Fruit fly (Drosophila melanogaster) whole organism, embryonic: ENCODE results near the gene acj6.

ENCODE experiments used
- Asciz ChIP-seq: fragments of 200-800 bp; sonication (Bioruptor generic); optimal IDR thresholded peaks from 2 replicates; lab custom pipeline; 2017; ENCODE audit warnings: missing biosample characterization, mild to moderate bottlenecking, missing genetic modification characterization, missing genetic modification reagents
- CG12219 ChIP-seq: fragments of 200-800 bp; sonication (Bioruptor generic); optimal IDR thresholded peaks from 3 replicates; lab custom pipeline; 2018; ENCODE audit warnings: missing biosample characterization, mild to moderate bottlenecking, missing genetic modification characterization
- CG12391 ChIP-seq: fragments of 200-800 bp; sonication (Bioruptor generic); optimal IDR thresholded peaks from 3 replicates; lab custom pipeline; 2018; ENCODE audit warnings: missing biosample characterization, mild to moderate bottlenecking, missing genetic modification characterization, moderate library complexity
- CG13287 ChIP-seq: fragments of 200-800 bp; sonication (Bioruptor generic); IDR thresholded peaks from 2 replicates; pipeline ENCODE4 v1.3.6; 2022; ENCODE audit warnings: missing biosample characterization, missing genetic modification characterization; ENCODE audit not compliant: partially characterized antibody
- CG15269 ChIP-seq: fragments of 200-800 bp; sonication (Bioruptor generic); optimal IDR thresholded peaks from 2 replicates; lab custom pipeline; 2018; ENCODE audit warnings: missing biosample characterization, mild to moderate bottlenecking, missing genetic modification characterization, moderate library complexity
- CG1647 ChIP-seq: fragments of 200-800 bp; sonication (Bioruptor generic); optimal IDR thresholded peaks from 3 replicates; lab custom pipeline; 2016; ENCODE audit warnings: missing biosample characterization, missing genetic modification characterization
- CG17359 ChIP-seq: fragments of 200-800 bp; sonication (Bioruptor generic); optimal IDR thresholded peaks from 3 replicates; lab custom pipeline; 2018; ENCODE audit warnings: missing biosample characterization, mild to moderate bottlenecking, missing genetic modification characterization, moderate library complexity
- CG2116 ChIP-seq: fragments of 200-800 bp; sonication (Bioruptor generic); optimal IDR thresholded peaks from 3 replicates; lab custom pipeline; 2018; ENCODE audit warnings: missing biosample characterization, mild to moderate bottlenecking, missing genetic modification characterization
- CG2120 ChIP-seq: fragments of 200-800 bp; sonication (Bioruptor generic); optimal IDR thresholded peaks from 3 replicates; lab custom pipeline; 2016; ENCODE audit warnings: missing biosample characterization, missing genetic modification characterization
- CG2129 ChIP-seq: fragments of 200-800 bp; sonication (Bioruptor generic); IDR thresholded peaks from 2 replicates; pipeline ENCODE4 v1.3.6; 2022; ENCODE audit warnings: missing biosample characterization, missing genetic modification characterization; ENCODE audit not compliant: partially characterized antibody
- CG31388 ChIP-seq: fragments of 200-800 bp; sonication (Bioruptor generic); optimal IDR thresholded peaks from 2 replicates; lab custom pipeline; 2016; ENCODE audit warnings: missing biosample characterization, missing genetic modification characterization
- CG34422 ChIP-seq: fragments of 200-800 bp; sonication (Bioruptor generic); IDR thresholded peaks from 3 replicates; pipeline ENCODE4 v1.3.6; 2022; ENCODE audit warnings: missing biosample characterization, missing genetic modification characterization
- CG42726 ChIP-seq: fragments of 200-800 bp; sonication (Bioruptor generic); IDR thresholded peaks from 2 replicates; pipeline ENCODE4 v1.3.6; 2022; ENCODE audit warnings: missing biosample characterization, missing genetic modification characterization; ENCODE audit not compliant: partially characterized antibody
- CG4617 ChIP-seq: fragments of 200-800 bp; sonication (Bioruptor generic); optimal IDR thresholded peaks from 3 replicates; lab custom pipeline; 2016; ENCODE audit warnings: missing biosample characterization, missing genetic modification characterization, borderline replicate concordance
- CG4707 ChIP-seq: fragments of 200-800 bp; sonication (Bioruptor generic); optimal IDR thresholded peaks from 2 replicates; lab custom pipeline; 2018; ENCODE audit warnings: missing biosample characterization, mild to moderate bottlenecking, missing genetic modification characterization, moderate library complexity
- CG4730 ChIP-seq: fragments of 200-800 bp; sonication (Bioruptor generic); IDR thresholded peaks from 2 replicates; pipeline ENCODE4 v1.3.6; 2022; ENCODE audit warnings: missing biosample characterization, missing genetic modification characterization
- CG6654 ChIP-seq: fragments of 200-800 bp; sonication (Bioruptor generic); optimal IDR thresholded peaks from 2 replicates; lab custom pipeline; 2017; ENCODE audit warnings: missing biosample characterization, mild to moderate bottlenecking, missing genetic modification characterization
- CG7928 ChIP-seq: fragments of 200-800 bp; sonication (Bioruptor generic); optimal IDR thresholded peaks from 2 replicates; lab custom pipeline; 2017; ENCODE audit warnings: missing biosample characterization, mild to moderate bottlenecking, missing genetic modification characterization
- CG9609 ChIP-seq: fragments of 200-800 bp; sonication (Bioruptor generic); optimal IDR thresholded peaks from 3 replicates; lab custom pipeline; 2016; ENCODE audit warnings: missing biosample characterization, missing genetic modification characterization
- Dref ChIP-seq: fragments of 200-800 bp; sonication (Bioruptor generic); IDR thresholded peaks from 2 replicates; pipeline ENCODE4 v1.3.6; 2022; ENCODE audit warnings: missing biosample characterization, missing genetic modification characterization
- E2f1 ChIP-seq: fragments of 200-800 bp; sonication (Bioruptor generic); IDR thresholded peaks from 2 replicates; pipeline ENCODE4 v1.3.6; 2022; ENCODE audit warnings: missing biosample characterization, missing genetic modification characterization
- E2f2 ChIP-seq: fragments of 200-800 bp; sonication (Bioruptor generic); IDR thresholded peaks from 2 replicates; pipeline ENCODE4 v1.3.6; 2022; ENCODE audit warnings: missing biosample characterization, missing genetic modification characterization
- Kr ChIP-seq: fragments of 200-800 bp; sonication (Bioruptor generic); optimal IDR thresholded peaks from 2 replicates; lab custom pipeline; 2017; ENCODE audit warnings: missing biosample characterization, mild to moderate bottlenecking, missing genetic modification characterization
- Lim3 ChIP-seq: fragments of 200-800 bp; sonication (Bioruptor generic); IDR thresholded peaks from 2 replicates; pipeline ENCODE4 v1.3.6; 2022; ENCODE audit warnings: missing biosample characterization, missing genetic modification characterization
- Oli ChIP-seq: fragments of 200-800 bp; sonication (Bioruptor generic); optimal IDR thresholded peaks from 2 replicates; lab custom pipeline; 2018; ENCODE audit warnings: missing biosample characterization, mild to moderate bottlenecking, missing genetic modification characterization, moderate library complexity
- Ravus ChIP-seq: fragments of 200-800 bp; sonication (Bioruptor generic); IDR thresholded peaks from 2 replicates; pipeline ENCODE4 v1.3.6; 2022; ENCODE audit warnings: missing biosample characterization, missing genetic modification characterization
- Xrp1 ChIP-seq: fragments of 200-800 bp; sonication (Bioruptor generic); IDR thresholded peaks from 2 replicates; pipeline ENCODE4 v1.3.6; 2022; ENCODE audit warnings: missing biosample characterization, missing genetic modification characterization
- bab2 ChIP-seq: fragments of 200-800 bp; sonication (Bioruptor generic); optimal IDR thresholded peaks from 2 replicates; lab custom pipeline; 2016; ENCODE audit warnings: missing biosample characterization, missing genetic modification characterization
- bcd ChIP-seq: fragments of 200-800 bp; sonication (Bioruptor generic); optimal IDR thresholded peaks from 2 replicates; lab custom pipeline; 2017; ENCODE audit warnings: missing biosample characterization, mild to moderate bottlenecking, missing genetic modification characterization
- bowl ChIP-seq: fragments of 200-800 bp; sonication (Bioruptor generic); IDR thresholded peaks from 2 replicates; pipeline ENCODE4 v1.3.6; 2022; ENCODE audit warnings: missing biosample characterization, missing genetic modification characterization
- bsh ChIP-seq, 2 experiments: fragments of 200-800 bp; sonication (Bioruptor generic); optimal IDR thresholded peaks; 2 replicates each; lab custom pipeline; 2017 to 2018; ENCODE audit warnings: mild to moderate bottlenecking in 2 of 2, missing biosample characterization in 2 of 2, missing genetic modification characterization in 2 of 2, moderate library complexity in 1 of 2
- croc ChIP-seq: fragments of 200-800 bp; sonication (Bioruptor generic); conservative IDR thresholded peaks from 3 replicates; pipeline ENCODE4 v1.3.6; 2022; ENCODE audit warnings: missing biosample characterization, missing genetic modification characterization
- crp ChIP-seq, 2 experiments: fragments of 200-800 bp; sonication (Bioruptor generic); optimal IDR thresholded peaks; 2 replicates in 1 of 2; 3 replicates in 1 of 2; lab custom pipeline; 2017; ENCODE audit warnings: missing biosample characterization in 2 of 2, missing genetic modification characterization in 2 of 2, mild to moderate bottlenecking in 1 of 2, moderate library complexity in 1 of 2
- cwo ChIP-seq: fragments of 200-800 bp; sonication (Bioruptor generic); optimal IDR thresholded peaks from 3 replicates; lab custom pipeline; 2017; ENCODE audit warnings: missing biosample characterization, missing genetic modification characterization, mild to moderate bottlenecking, moderate library complexity, missing genetic modification reagents
- fru ChIP-seq: fragments of >200 bp; optimal IDR thresholded peaks from 2 replicates; lab custom pipeline; 2017
- ftz-f1 ChIP-seq: fragments of 200-800 bp; sonication (Bioruptor generic); optimal IDR thresholded peaks from 2 replicates; lab custom pipeline; 2016; ENCODE audit warnings: missing biosample characterization, missing genetic modification characterization
- grau ChIP-seq: fragments of 200-800 bp; optimal IDR thresholded peaks from 3 replicates; lab custom pipeline; 2019; ENCODE audit warnings: missing biosample characterization, mild to moderate bottlenecking, missing genetic modification characterization, moderate library complexity
- kni ChIP-seq: fragments of 200-800 bp; sonication (Bioruptor generic); optimal IDR thresholded peaks from 3 replicates; lab custom pipeline; 2017; ENCODE audit warnings: mild to moderate bottlenecking, missing biosample characterization, missing genetic modification reagents, missing genetic modification characterization
- org-1 ChIP-seq: fragments of 200-800 bp; sonication (Bioruptor generic); optimal IDR thresholded peaks from 2 replicates; lab custom pipeline; 2017; ENCODE audit warnings: missing biosample characterization, missing genetic modification characterization
- otp ChIP-seq: fragments of 200-800 bp; sonication (Bioruptor generic); IDR thresholded peaks from 3 replicates; pipeline ENCODE4, ENCODE4 v1.3.6; 2022; ENCODE audit warnings: missing biosample characterization, missing genetic modification characterization
- ranshi ChIP-seq: fragments of 200-800 bp; sonication (Bioruptor generic); IDR thresholded peaks from 2 replicates; pipeline ENCODE4 v1.3.6; 2022; ENCODE audit warnings: missing biosample characterization, missing genetic modification characterization
- scrt ChIP-seq: fragments of 200-800 bp; sonication (Bioruptor generic); optimal IDR thresholded peaks from 2 replicates; lab custom pipeline; 2018; ENCODE audit warnings: missing biosample characterization, mild to moderate bottlenecking, missing genetic modification characterization, moderate library complexity
- shn ChIP-seq: fragments of 200-800 bp; sonication (Bioruptor generic); optimal IDR thresholded peaks from 3 replicates; lab custom pipeline; 2016; ENCODE audit warnings: missing biosample characterization, missing genetic modification characterization
- slbo ChIP-seq: fragments of 200-800 bp; sonication (Bioruptor generic); IDR thresholded peaks from 2 replicates; pipeline ENCODE4 v1.3.6; 2022; ENCODE audit warnings: missing biosample characterization, missing genetic modification characterization
- so ChIP-seq: fragments of 200-800 bp; sonication (Bioruptor generic); IDR thresholded peaks from 3 replicates; pipeline ENCODE4 v1.3.6; 2022; ENCODE audit warnings: missing biosample characterization, missing genetic modification characterization
- sob ChIP-seq: fragments of 200-800 bp; sonication (Bioruptor generic); IDR thresholded peaks from 2 replicates; pipeline ENCODE4 v1.3.6; 2022; ENCODE audit warnings: missing biosample characterization, missing genetic modification characterization
- stwl ChIP-seq: fragments of 200-800 bp; sonication (Bioruptor generic); optimal IDR thresholded peaks from 3 replicates; lab custom pipeline; 2018; ENCODE audit warnings: missing biosample characterization, mild to moderate bottlenecking, missing genetic modification characterization, moderate library complexity
- zen ChIP-seq: fragments of 200-800 bp; sonication (Bioruptor generic); optimal IDR thresholded peaks from 3 replicates; lab custom pipeline; 2018; ENCODE audit warnings: missing biosample characterization, mild to moderate bottlenecking, missing genetic modification characterization, moderate library complexity

The acj6 gene

DNA sequence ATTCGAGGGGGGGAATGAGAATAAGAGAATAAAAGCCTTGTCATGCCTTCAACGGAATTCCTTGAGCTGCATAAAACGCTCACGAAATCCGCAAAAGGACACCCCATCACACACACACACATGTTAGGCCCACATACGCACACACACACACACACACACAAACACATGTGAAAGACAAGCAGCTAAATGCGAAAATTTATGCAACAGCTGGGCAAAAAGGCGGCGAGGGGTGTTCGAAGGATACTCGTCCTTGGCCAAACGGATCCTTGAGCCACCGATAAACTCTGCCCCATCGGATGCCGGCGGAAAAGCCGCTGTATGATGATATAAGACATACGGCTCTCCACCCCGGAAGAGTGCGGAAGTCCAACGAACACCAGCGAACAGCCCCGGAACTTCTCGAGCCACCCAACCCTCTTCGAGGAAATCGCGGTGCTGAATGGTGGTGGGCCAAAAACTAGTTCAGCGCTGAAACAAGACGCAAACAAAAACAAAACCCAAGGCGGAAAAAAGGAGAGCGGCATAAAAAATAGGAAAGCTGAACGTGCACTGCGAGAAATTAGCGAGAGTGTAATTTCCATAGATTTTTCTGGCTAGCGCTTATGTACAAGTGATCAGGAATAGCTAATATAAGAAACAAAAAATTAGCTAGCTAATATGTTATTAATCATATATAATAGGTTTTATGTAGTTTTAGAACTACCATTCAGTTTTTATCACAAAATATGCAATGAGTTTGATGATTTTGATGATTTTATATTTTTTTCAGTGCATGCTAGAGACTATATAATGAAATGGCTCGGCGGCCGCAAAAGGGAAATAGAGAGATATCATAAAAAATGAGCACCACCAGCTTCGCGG is 4.9 kb upstream of the acj6 start (continued):
- no peak for TF ChIP-seq crp (GFP tag; optimal IDR thresholded peaks at IDR 0.05; lab: Kevin White, UChicago)
- TF ChIP-seq kni (GFP tag; lab: Kevin White, UChicago): peak; percentile 43
- peak; percentile 30; the same call in 1 of the 2 replicates for TF ChIP-seq E2f1 (GFP tag; lab: Robert Waterston, UW)
- TF ChIP-seq grau: peak; percentile 71
- no peak for TF ChIP-seq CG4707 (GFP tag; lab: Kevin White, UChicago)
- TF ChIP-seq shn (GFP tag; lab: Kevin White, UChicago): no peak
- no peak for TF ChIP-seq CG42726 (GFP tag; lab: Robert Waterston, UW)
- TF ChIP-seq CG2116 (GFP tag; lab: Kevin White, UChicago): no peak
- TF ChIP-seq Lim3 (GFP tag; lab: Robert Waterston, UW): no peak
- TF ChIP-seq CG2120 (GFP tag; lab: Kevin White, UChicago): peak; percentile 56
- no peak for TF ChIP-seq ftz-f1
- no peak for TF ChIP-seq CG4617
- peak; percentile 46 for TF ChIP-seq org-1 (GFP tag; lab: Kevin White, UChicago)
- peak; percentile 59 for TF ChIP-seq cwo (GFP tag; lab: Kevin White, UChicago)
- TF ChIP-seq fru (lab: Kevin White, UChicago): no peak
- TF ChIP-seq stwl (tag; lab: Kevin White, UChicago): no peak
- no peak for TF ChIP-seq CG13287 (GFP tag; lab: Robert Waterston, UW)
- no peak for TF ChIP-seq Dref (GFP tag; lab: Robert Waterston, UW)
- peak; percentile 46 for TF ChIP-seq sob (GFP tag; lab: Robert Waterston, UW)
- TF ChIP-seq Kr (GFP tag; lab: Kevin White, UChicago): no peak
- peak; percentile 68 for TF ChIP-seq CG12391
- no peak for TF ChIP-seq CG31388 (GFP tag; lab: Kevin White, UChicago)
- peak in 1 of 2 experiments; percentile 68 for TF ChIP-seq bsh (GFP tag; optimal IDR thresholded peaks at IDR 0.05; lab: Kevin White, UChicago)
- peak; percentile 41; the same call in 2 of the 3 replicates for TF ChIP-seq CG34422 (GFP tag; lab: Robert Waterston, UW)
- no peak for TF ChIP-seq otp (GFP tag; lab: Robert Waterston, UW)
- TF ChIP-seq CG1647 (GFP tag; lab: Kevin White, UChicago): no peak
- no peak for TF ChIP-seq CG2129 (GFP tag; lab: Robert Waterston, UW)
- no peak for TF ChIP-seq Xrp1 (GFP tag; lab: Robert Waterston, UW)
- TF ChIP-seq Oli (tag; lab: Kevin White, UChicago): peak; percentile 68
- peak; percentile 37 for TF ChIP-seq bcd (GFP tag; lab: Kevin White, UChicago)
- peak; percentile 58 for TF ChIP-seq CG17359 (tag; lab: Kevin White, UChicago)
- peak; percentile 71 for TF ChIP-seq CG15269 (tag; lab: Kevin White, UChicago)
- TF ChIP-seq croc (GFP tag; lab: Robert Waterston, UW): peak; percentile 28; the same call in 1 of the 3 replicates
- TF ChIP-seq scrt: peak; percentile 74
- TF ChIP-seq CG7928 (GFP tag; lab: Kevin White, UChicago): no peak
- TF ChIP-seq slbo (GFP tag; lab: Robert Waterston, UW): no peak; the same call in 1 of the 2 replicates
- peak; percentile 37; the same call in 1 of the 2 replicates for TF ChIP-seq ranshi (GFP tag; lab: Robert Waterston, UW)
- no peak for TF ChIP-seq CG9609
- peak; percentile 47 for TF ChIP-seq Asciz
- peak; percentile 6; the same call in 1 of the 2 replicates for TF ChIP-seq E2f2 (GFP tag; lab: Robert Waterston, UW)
- no peak for TF ChIP-seq bowl
- TF ChIP-seq CG6654: no peak
- no peak for TF ChIP-seq CG4730 (GFP tag; lab: Robert Waterston, UW)
- TF ChIP-seq Ravus: no peak
- peak; percentile 40 for TF ChIP-seq CG12219 (GFP tag; lab: Kevin White, UChicago)
- TF ChIP-seq bab2 (GFP tag; lab: Kevin White, UChicago): no peak
- no peak for TF ChIP-seq zen (tag; lab: Kevin White, UChicago)
- TF ChIP-seq so (GFP tag; lab: Robert Waterston, UW): no peak; the same call in 2 of the 3 replicates
